Worm (Caenorhabditis elegans) whole organism, L4/young adult: ENCODE data around the gene T27E4.7.

ENCODE experiments used
- W03F9.2 ChIP-seq: fragments of 150-350 bp; optimal IDR thresholded peaks from 2 replicates; lab custom pipeline; 2014; ENCODE audit warnings: missing biosample characterization, missing genetic modification characterization
- dao-5 ChIP-seq: sonication (generic microtip); optimal IDR thresholded peaks from 2 replicates; lab custom pipeline; 2016; ENCODE audit warnings: missing genotype, missing genetic modification characterization, moderate library complexity, missing compliant biosample characterization
- him-1 ChIP-seq: sonication (generic microtip); optimal IDR thresholded peaks from 2 replicates; lab custom pipeline; 2016; ENCODE audit warnings: missing genotype, missing genetic modification reagents, missing genetic modification characterization, missing compliant biosample characterization

DNA sequence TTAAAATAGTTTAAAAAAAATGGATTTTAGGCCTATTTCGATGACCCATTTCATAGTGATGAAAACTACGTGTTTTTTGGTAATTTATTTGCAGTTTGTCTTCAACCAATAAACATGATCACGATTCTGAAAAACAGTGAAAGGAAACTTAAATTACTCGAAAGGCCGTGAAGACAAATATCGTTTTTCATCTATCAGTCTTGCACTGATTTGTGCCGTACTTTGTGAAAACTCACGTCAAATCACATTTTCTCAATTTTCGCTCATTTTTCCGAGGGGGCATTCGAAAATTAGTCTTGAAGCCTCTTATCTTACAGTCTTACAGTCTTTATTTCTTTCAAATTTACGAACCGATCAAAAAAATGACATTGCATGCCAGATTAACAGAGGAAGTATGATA, 17.5 kb downstream of the T27E4.7 start, which contains the start of gene C25E10.11:
- no peak for TF ChIP-seq him-1 (tag; lab: Kevin White, UChicago)
- TF ChIP-seq dao-5 (tag; lab: Kevin White, UChicago), result no peak
- TF ChIP-seq W03F9.2 (tag; lab: Kevin White, UChicago), result no peak
